Worm (Caenorhabditis elegans) whole organism, L1 larva: ENCODE data around the gene col-118.

Experiments
- C34B4.2 ChIP-seq: sonication (generic microtip); optimal IDR thresholded peaks from 2 replicates; lab custom pipeline; 2017; ENCODE audit warnings: mild to moderate bottlenecking, missing genetic modification characterization, missing compliant biosample characterization
- blmp-1 ChIP-seq: fragments of 150-350 bp; optimal IDR thresholded peaks from 2 replicates; lab custom pipeline; 2014; ENCODE audit warnings: missing biosample characterization, missing genetic modification characterization
- ceh-82 ChIP-seq, 3 experiments: fragments of 150-350 bp in 1 of 3; sonication (generic microtip) in 2 of 3; optimal IDR thresholded peaks; 2 replicates each; lab custom pipeline; 2014 to 2017; ENCODE audit warnings: missing biosample characterization in 3 of 3, missing genetic modification characterization in 3 of 3
- ceh-90 ChIP-seq: sonication (generic microtip); optimal IDR thresholded peaks from 2 replicates; lab custom pipeline; 2016; ENCODE audit warnings: missing genetic modification characterization, missing compliant biosample characterization
- dpl-1 ChIP-seq, 3 experiments: fragments of 150-350 bp in 2 of 3; sonication (generic microtip) in 1 of 3; optimal IDR thresholded peaks; 2 replicates each; lab custom pipeline; 2014 to 2017; ENCODE audit warnings: missing biosample characterization in 3 of 3, missing genetic modification characterization in 3 of 3, missing genetic modification reagents in 3 of 3
- dsc-1 ChIP-seq: sonication (generic microtip); optimal IDR thresholded peaks from 2 replicates; lab custom pipeline; 2016; ENCODE audit warnings: mild to moderate bottlenecking, missing genetic modification characterization, missing compliant biosample characterization
- efl-1 ChIP-seq, 4 experiments: fragments of 150-350 bp; optimal IDR thresholded peaks in 3 of 4; peaks in 1 of 4; 1 replicate in 1 of 4; 2 replicates in 3 of 4; lab custom pipeline; 2014; ENCODE audit warnings: missing biosample characterization in 2 of 4, missing genetic modification characterization in 2 of 4, missing genetic modification reagents in 2 of 4
- egl-27 ChIP-seq, 2 experiments: fragments of 150-350 bp in 1 of 2; sonication (generic microtip); optimal IDR thresholded peaks; 3 replicates each; lab custom pipeline; 2017 to 2018; ENCODE audit warnings: missing biosample characterization in 2 of 2, missing genetic modification characterization in 2 of 2, missing genetic modification reagents in 2 of 2
- elt-3 ChIP-seq, 6 experiments: fragments of 150-350 bp in 1 of 6; sonication (generic microtip); optimal IDR thresholded peaks; 2 replicates each; lab custom pipeline; 2017 to 2018; ENCODE audit warnings: missing biosample characterization in 6 of 6, missing genetic modification characterization in 6 of 6, inconsistent platforms in 1 of 6
- ets-5 ChIP-seq: fragments of 200-800 bp; sonication (Bioruptor generic); IDR thresholded peaks from 2 replicates; pipeline ENCODE4 v1.3.6; 2022; ENCODE audit warnings: missing genetic modification characterization, missing compliant biosample characterization
- irx-1 ChIP-seq: sonication (generic microtip); optimal IDR thresholded peaks from 2 replicates; lab custom pipeline; 2016; ENCODE audit warnings: missing genetic modification characterization, missing compliant biosample characterization
- jun-1 ChIP-seq: fragments of 150-350 bp; optimal IDR thresholded peaks from 2 replicates; lab custom pipeline; 2014; ENCODE audit warnings: missing biosample characterization, missing genetic modification reagents, missing genetic modification characterization
- lin-13 ChIP-seq: fragments of 150-350 bp; optimal IDR thresholded peaks from 2 replicates; lab custom pipeline; 2014; ENCODE audit warnings: missing biosample characterization, missing genetic modification reagents, missing genetic modification characterization
- lin-14 ChIP-seq: fragments of 200-800 bp; sonication (Bioruptor generic); optimal IDR thresholded peaks from 2 replicates; lab custom pipeline; 2018; ENCODE audit warnings: mild to moderate bottlenecking, missing genetic modification characterization, moderate library complexity, missing compliant biosample characterization
- lin-15B ChIP-seq: fragments of 150-350 bp; sonication (generic microtip); optimal IDR thresholded peaks from 3 replicates; lab custom pipeline; 2014; ENCODE audit warnings: missing biosample characterization, missing genetic modification characterization
- lin-35 ChIP-seq, 2 experiments: fragments of 150-350 bp; optimal IDR thresholded peaks; 2 replicates each; lab custom pipeline; 2014; ENCODE audit warnings: missing biosample characterization in 2 of 2, missing genetic modification characterization in 2 of 2, missing genetic modification reagents in 2 of 2
- lin-39 ChIP-seq: fragments of 150-350 bp; optimal IDR thresholded peaks from 2 replicates; lab custom pipeline; 2014; ENCODE audit warnings: missing biosample characterization, missing genetic modification reagents, missing genetic modification characterization
- lir-3 ChIP-seq: sonication (generic microtip); optimal IDR thresholded peaks from 2 replicates; lab custom pipeline; 2016; ENCODE audit warnings: mild to moderate bottlenecking, missing genetic modification characterization, moderate library complexity, missing compliant biosample characterization; ENCODE audit not compliant: poor library complexity
- lsy-2 ChIP-seq, 2 experiments: fragments of 150-350 bp; optimal IDR thresholded peaks; 2 replicates each; lab custom pipeline; 2014; ENCODE audit warnings: missing biosample characterization in 2 of 2, missing genetic modification characterization in 2 of 2
- mep-1 ChIP-seq: fragments of 150-350 bp; optimal IDR thresholded peaks from 2 replicates; lab custom pipeline; 2014; ENCODE audit warnings: missing biosample characterization, missing genetic modification characterization
- nhr-19 ChIP-seq: fragments of 200-800 bp; sonication (Bioruptor generic); conservative IDR thresholded peaks from 2 replicates; pipeline ENCODE4 v1.3.6; 2022; ENCODE audit warnings: missing genetic modification characterization, missing compliant biosample characterization
- nhr-28 ChIP-seq: fragments of 150-350 bp; optimal IDR thresholded peaks from 2 replicates; lab custom pipeline; 2014; ENCODE audit warnings: missing biosample characterization, missing genetic modification characterization
- nhr-47 ChIP-seq: sonication (generic microtip); optimal IDR thresholded peaks from 2 replicates; lab custom pipeline; 2016; ENCODE audit warnings: mild to moderate bottlenecking, missing genetic modification characterization, moderate library complexity, missing compliant biosample characterization
- nhr-71 ChIP-seq: sonication (generic microtip); optimal IDR thresholded peaks from 2 replicates; lab custom pipeline; 2016; ENCODE audit warnings: mild to moderate bottlenecking, missing genetic modification characterization, moderate library complexity, missing compliant biosample characterization
- nhr-77 ChIP-seq: fragments of 150-350 bp; optimal IDR thresholded peaks from 2 replicates; lab custom pipeline; 2014; ENCODE audit warnings: missing biosample characterization, missing genetic modification characterization
- pag-3 ChIP-seq: sonication (generic microtip); optimal IDR thresholded peaks from 2 replicates; lab custom pipeline; 2017; ENCODE audit warnings: missing genetic modification characterization, mild to moderate bottlenecking, missing compliant biosample characterization, antibody characterized with exemption, borderline replicate concordance; ENCODE audit not compliant: insufficient read depth
- rnt-1 ChIP-seq: sonication (generic microtip); optimal IDR thresholded peaks from 2 replicates; lab custom pipeline; 2016; ENCODE audit warnings: mild to moderate bottlenecking, missing genetic modification characterization, moderate library complexity, missing compliant biosample characterization
- snpc-4 ChIP-seq: fragments of 150-350 bp; optimal IDR thresholded peaks from 2 replicates; lab custom pipeline; 2014; ENCODE audit warnings: missing biosample characterization, missing genetic modification characterization
- snu-23 ChIP-seq: sonication (generic microtip); optimal IDR thresholded peaks from 2 replicates; lab custom pipeline; 2016; ENCODE audit warnings: missing genetic modification characterization, missing compliant biosample characterization
- sox-4 ChIP-seq: sonication (generic microtip); optimal IDR thresholded peaks from 2 replicates; lab custom pipeline; 2016; ENCODE audit warnings: missing genetic modification characterization, missing compliant biosample characterization
- sptf-1 ChIP-seq: fragments of 150-350 bp; optimal IDR thresholded peaks from 2 replicates; lab custom pipeline; 2014; ENCODE audit warnings: missing biosample characterization, missing genetic modification characterization
- unc-130 ChIP-seq: fragments of 150-350 bp; optimal IDR thresholded peaks from 2 replicates; lab custom pipeline; 2017; ENCODE audit warnings: missing biosample characterization, missing genetic modification characterization, inconsistent platforms
- unc-30 ChIP-seq: sonication (generic microtip); optimal IDR thresholded peaks from 2 replicates; lab custom pipeline; 2017; ENCODE audit warnings: missing biosample characterization, missing genetic modification characterization
- unc-62 ChIP-seq: fragments of 150-350 bp; optimal IDR thresholded peaks from 2 replicates; lab custom pipeline; 2014; ENCODE audit warnings: missing biosample characterization, missing genetic modification reagents, missing genetic modification characterization
- unc-86 ChIP-seq: sonication (generic microtip); optimal IDR thresholded peaks from 2 replicates; lab custom pipeline; 2016; ENCODE audit warnings: missing genetic modification characterization, missing compliant biosample characterization
- unc-98 ChIP-seq: fragments of 200-800 bp; sonication (Bioruptor generic); IDR thresholded peaks from 2 replicates; pipeline ENCODE4 v1.3.6; 2022; ENCODE audit warnings: missing genetic modification characterization, missing compliant biosample characterization
- xbp-1 ChIP-seq: sonication (generic microtip); optimal IDR thresholded peaks from 2 replicates; lab custom pipeline; 2016; ENCODE audit warnings: missing genetic modification characterization, missing compliant biosample characterization
- zag-1 ChIP-seq: fragments of 150-350 bp; optimal IDR thresholded peaks from 2 replicates; lab custom pipeline; 2014; ENCODE audit warnings: missing biosample characterization, missing genetic modification characterization

The col-118 gene

DNA sequence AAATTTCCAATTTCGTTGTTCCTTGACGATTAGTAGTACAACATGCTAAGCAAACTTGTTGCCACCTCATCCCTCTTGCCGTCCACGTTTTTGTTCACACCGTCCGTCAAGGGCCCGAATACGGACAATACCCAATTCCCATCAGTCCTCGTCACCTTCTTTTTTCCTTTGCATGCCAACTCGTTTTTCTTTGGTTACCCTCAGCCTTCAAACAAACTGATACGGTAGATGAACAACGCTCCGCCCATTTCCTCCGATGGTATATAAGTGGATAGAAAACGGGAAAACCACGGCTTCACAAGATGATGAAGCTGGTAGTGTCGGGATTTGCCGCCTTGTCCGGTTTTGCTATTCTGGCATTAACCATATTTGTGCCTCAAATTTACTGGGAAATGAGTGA lies at the start of gene col-118:
Gene col-118, plus strand, starts transcription at position 301 of the 400 bp plus-strand sequence.
- no peak for TF ChIP-seq mep-1 (tag; lab: Kevin White, UChicago)
- no peak for TF ChIP-seq ceh-82 (tag; optimal IDR thresholded peaks at IDR 0.05; lab: Kevin White, UChicago)
- no peak for TF ChIP-seq snpc-4 (tag; lab: Kevin White, UChicago)
- TF ChIP-seq jun-1 (tag; lab: Kevin White, UChicago) = no peak
- no peak for TF ChIP-seq egl-27 (tag; optimal IDR thresholded peaks at IDR 0.05; lab: Kevin White, UChicago)
- no peak for TF ChIP-seq sox-4 (tag; lab: Kevin White, UChicago)
- TF ChIP-seq unc-86 (tag; lab: Kevin White, UChicago) = no peak
- no peak for TF ChIP-seq unc-30 (tag; lab: Kevin White, UChicago)
- TF ChIP-seq lin-15B = no peak
- TF ChIP-seq, all 84 proteins: peak for 0

- TF ChIP-seq dsc-1 (tag; lab: Kevin White, UChicago) (no peak), lin-13 (no peak), unc-98 (no peak), unc-30 (tag; lab: Kevin White, UChicago) (no peak), irx-1 (no peak), lin-35 (GFP tag; optimal IDR thresholded peaks at IDR 0.05; lab: Kevin White, UChicago) (no peak), pag-3 (tag; lab: Kevin White, UChicago) (no peak), unc-130 (tag; lab: Kevin White, UChicago) (no peak), xbp-1 (tag; lab: Kevin White, UChicago) (no peak), snpc-4 (tag; lab: Kevin White, UChicago) (no peak), nhr-28 (tag; lab: Kevin White, UChicago) (no peak), unc-62 (GFP tag; lab: Kevin White, UChicago) (no peak), blmp-1 (tag; lab: Kevin White, UChicago) (no peak), elt-3 (tag; optimal IDR thresholded peaks at IDR 0.05; lab: Kevin White, UChicago) (no peak), nhr-47 (tag; lab: Kevin White, UChicago) (no peak), ets-5 (GFP tag; lab: Robert Waterston, UW) (no peak), C34B4.2 (tag; lab: Kevin White, UChicago) (no peak)
Observed at ce11 chrIV:8798255-8798654, 49.8 kb upstream of the col-118 start, which contains the start of gene clec-182. Gene clec-182, minus strand, starts transcription at chrIV:8798355.

ce11 chrIV:8807327-8807726 lies 40.7 kb upstream of the col-118 start:
- TF ChIP-seq nhr-77 (tag; lab: Kevin White, UChicago) (peak; percentile 4), dpl-1 (GFP tag; optimal IDR thresholded peaks at IDR 0.05; lab: Kevin White, UChicago) (no peak)
- TF ChIP-seq, all 84 proteins: peak for 1

ce11 chrIV:8813614-8814013 lies 34.4 kb upstream of the col-118 start, which contains the start of gene exc-5:
Gene exc-5, minus strand, starts transcription at chrIV:8813670.
- TF ChIP-seq lin-39 = peak; percentile 16
- TF ChIP-seq zag-1 = no peak
- peak; percentile 27 for TF ChIP-seq lir-3 (tag; lab: Kevin White, UChicago)
- TF ChIP-seq lsy-2 (tag; optimal IDR thresholded peaks at IDR 0.05; lab: Kevin White, UChicago) = peak; percentile 0 to 57
- TF ChIP-seq ceh-90 = no peak
- peak; percentile 66 for TF ChIP-seq nhr-71
- TF ChIP-seq efl-1 (optimal IDR thresholded peaks at IDR 0.05; lab: Kevin White, UChicago) = peak; percentile 15 to 18
- peak in 1 of 2 experiments; percentile 52 for TF ChIP-seq efl-1 (GFP tag; optimal IDR thresholded peaks at IDR 0.05 in 1 of 2; lab: Kevin White, UChicago)
- TF ChIP-seq snpc-4 (tag; lab: Kevin White, UChicago) = no peak
- peak; percentile 60 for TF ChIP-seq lin-14 (GFP tag; lab: Kevin White, UChicago)
- peak; percentile 56 for TF ChIP-seq rnt-1 (tag; lab: Kevin White, UChicago)
- no peak for TF ChIP-seq irx-1
- TF ChIP-seq egl-27 (tag; optimal IDR thresholded peaks at IDR 0.05; lab: Kevin White, UChicago) = no peak
- no peak for TF ChIP-seq sptf-1
- TF ChIP-seq snu-23 (GFP tag; lab: Kevin White, UChicago) = peak; percentile 12
- TF ChIP-seq nhr-19 (GFP tag; lab: Robert Waterston, UW) = peak; percentile 42
